Fruit fly (Drosophila melanogaster) whole organism, embryonic: ENCODE data around the gene ZnT77C.
A peak's percentile ranks its signal among the peaks of the same experiment; 100 is the strongest.

Source experiments
- B-H2 ChIP-seq: fragments of 200-800 bp; sonication (Bioruptor generic); optimal IDR thresholded peaks from 2 replicates; lab custom pipeline; 2018; ENCODE audit warnings: missing biosample characterization, mild to moderate bottlenecking, missing genetic modification characterization
- CG10147 ChIP-seq: fragments of 200-800 bp; sonication (Bioruptor generic); optimal IDR thresholded peaks from 2 replicates; lab custom pipeline; 2019; ENCODE audit warnings: missing biosample characterization, mild to moderate bottlenecking, missing genetic modification characterization, moderate library complexity
- CG10267 ChIP-seq: fragments of 200-800 bp; sonication (Bioruptor generic); optimal IDR thresholded peaks from 2 replicates; lab custom pipeline; 2018; ENCODE audit warnings: missing biosample characterization, mild to moderate bottlenecking, missing genetic modification characterization, moderate library complexity
- CG10274 ChIP-seq: fragments of 200-800 bp; sonication (Bioruptor generic); optimal IDR thresholded peaks from 3 replicates; lab custom pipeline; 2017; ENCODE audit warnings: missing biosample characterization, mild to moderate bottlenecking, missing genetic modification characterization
- CG10462 ChIP-seq: fragments of 200-800 bp; sonication (Bioruptor generic); optimal IDR thresholded peaks from 2 replicates; lab custom pipeline; 2016; ENCODE audit warnings: missing biosample characterization, missing genetic modification characterization
- CG10543 ChIP-seq: fragments of 200-800 bp; sonication (Bioruptor generic); optimal IDR thresholded peaks from 3 replicates; lab custom pipeline; 2017; ENCODE audit warnings: missing biosample characterization, mild to moderate bottlenecking, missing genetic modification characterization, moderate library complexity
- CG11398 ChIP-seq: fragments of 200-800 bp; sonication (Bioruptor generic); optimal IDR thresholded peaks from 2 replicates; lab custom pipeline; 2016; ENCODE audit warnings: missing biosample characterization, missing genetic modification characterization
- CG11695 ChIP-seq: fragments of 200-800 bp; sonication (Bioruptor generic); IDR thresholded peaks from 3 replicates; pipeline ENCODE4 v1.3.6; 2022; ENCODE audit warnings: missing biosample characterization, missing genetic modification characterization
- CG12104 ChIP-seq: fragments of 200-800 bp; sonication (Bioruptor generic); optimal IDR thresholded peaks from 3 replicates; lab custom pipeline; 2016; ENCODE audit warnings: missing biosample characterization, missing genetic modification characterization
- CG17328 ChIP-seq: fragments of 200-800 bp; sonication (Bioruptor generic); IDR thresholded peaks from 2 replicates; pipeline ENCODE4 v1.3.6; 2022; ENCODE audit warnings: missing biosample characterization, missing genetic modification characterization
- CG17568 ChIP-seq: fragments of 200-800 bp; sonication (Bioruptor generic); optimal IDR thresholded peaks from 2 replicates; lab custom pipeline; 2018; ENCODE audit warnings: missing biosample characterization, mild to moderate bottlenecking, missing genetic modification characterization, moderate library complexity
- CG18011 ChIP-seq: fragments of 200-800 bp; sonication (Bioruptor generic); optimal IDR thresholded peaks from 2 replicates; lab custom pipeline; 2017; ENCODE audit warnings: missing biosample characterization, missing genetic modification characterization, mild to moderate bottlenecking, moderate library complexity, missing genotype
- CG2199 ChIP-seq: fragments of 200-800 bp; sonication (Bioruptor generic); IDR thresholded peaks from 3 replicates; pipeline ENCODE4 v1.3.6; 2022; ENCODE audit warnings: missing biosample characterization, missing genetic modification characterization
- CG31388 ChIP-seq: fragments of 200-800 bp; sonication (Bioruptor generic); optimal IDR thresholded peaks from 2 replicates; lab custom pipeline; 2016; ENCODE audit warnings: missing biosample characterization, missing genetic modification characterization
- CG3726 ChIP-seq: fragments of 200-800 bp; sonication (Bioruptor generic); IDR thresholded peaks from 3 replicates; pipeline ENCODE4, ENCODE4 v1.3.6; 2022; ENCODE audit warnings: missing biosample characterization, missing genetic modification characterization
- CG4282 ChIP-seq: fragments of 200-800 bp; sonication (Bioruptor generic); optimal IDR thresholded peaks from 2 replicates; lab custom pipeline; 2016; ENCODE audit warnings: missing biosample characterization, missing genetic modification characterization
- CG7271 ChIP-seq: fragments of 200-800 bp; sonication (Bioruptor generic); optimal IDR thresholded peaks from 2 replicates; lab custom pipeline; 2018; ENCODE audit warnings: missing biosample characterization, mild to moderate bottlenecking, missing genetic modification characterization, moderate library complexity
- CG7357 ChIP-seq: fragments of 200-800 bp; sonication (Bioruptor generic); IDR thresholded peaks from 3 replicates; pipeline ENCODE4 v1.3.6; 2022; ENCODE audit warnings: missing biosample characterization, missing genetic modification characterization
- CG8290 ChIP-seq, 3 experiments: fragments of 200-800 bp; sonication (Bioruptor generic); optimal IDR thresholded peaks; 2 replicates each; lab custom pipeline; 2016 to 2019; ENCODE audit warnings: missing biosample characterization in 3 of 3, missing genetic modification characterization in 3 of 3, mild to moderate bottlenecking in 2 of 3, moderate library complexity in 1 of 3
- Chrac-16 ChIP-seq: fragments of 200-800 bp; sonication (Bioruptor generic); optimal IDR thresholded peaks from 3 replicates; lab custom pipeline; 2016; ENCODE audit warnings: missing biosample characterization, missing genetic modification characterization
- CoRest ChIP-seq: fragments of 200-800 bp; sonication (Bioruptor generic); optimal IDR thresholded peaks from 3 replicates; lab custom pipeline; 2018; ENCODE audit warnings: missing biosample characterization, mild to moderate bottlenecking, missing genetic modification characterization, moderate library complexity
- D19B ChIP-seq: fragments of 200-800 bp; sonication (Bioruptor generic); optimal IDR thresholded peaks from 2 replicates; lab custom pipeline; 2017; ENCODE audit warnings: missing biosample characterization, mild to moderate bottlenecking, missing genetic modification characterization
- Doc2 ChIP-seq: fragments of 200-800 bp; sonication (Bioruptor generic); IDR thresholded peaks from 2 replicates; pipeline ENCODE4 v1.3.6; 2022; ENCODE audit warnings: missing biosample characterization, missing genetic modification characterization
- Dp ChIP-seq: fragments of 200-800 bp; sonication (Bioruptor generic); optimal IDR thresholded peaks from 2 replicates; lab custom pipeline; 2018; ENCODE audit warnings: missing biosample characterization, mild to moderate bottlenecking, missing genetic modification characterization, moderate library complexity
- Ets65A ChIP-seq: fragments of 200-800 bp; sonication (Bioruptor generic); peaks from one replicate; lab custom pipeline; 2016; ENCODE audit warnings: missing biosample characterization, missing genetic modification characterization
- H2.0 ChIP-seq: fragments of 200-800 bp; sonication (Bioruptor generic); IDR thresholded peaks from 2 replicates; pipeline ENCODE4 v1.3.6; 2022; ENCODE audit warnings: missing biosample characterization, missing genetic modification characterization
- Hand ChIP-seq: fragments of 200-800 bp; sonication (Bioruptor generic); optimal IDR thresholded peaks from 2 replicates; lab custom pipeline; 2017; ENCODE audit warnings: mild to moderate bottlenecking, missing biosample characterization, missing genetic modification reagents, missing genetic modification characterization
- HmgZ ChIP-seq: fragments of 200-800 bp; sonication (Bioruptor generic); optimal IDR thresholded peaks from 2 replicates; lab custom pipeline; 2018; ENCODE audit warnings: missing biosample characterization, mild to moderate bottlenecking, missing genetic modification characterization
- MESR4 ChIP-seq: fragments of 200-800 bp; sonication (Bioruptor generic); optimal IDR thresholded peaks from 2 replicates; lab custom pipeline; 2018; ENCODE audit warnings: missing biosample characterization, mild to moderate bottlenecking, missing genetic modification characterization, moderate library complexity
- Mrtf ChIP-seq: fragments of 200-800 bp; sonication (Bioruptor generic); IDR thresholded peaks from 3 replicates; pipeline ENCODE4 v1.3.6; 2022; ENCODE audit warnings: missing biosample characterization, missing genetic modification characterization
- Rfx ChIP-seq: fragments of 200-800 bp; sonication (Bioruptor generic); IDR thresholded peaks from 2 replicates; pipeline ENCODE4 v1.3.6; 2022; ENCODE audit warnings: missing biosample characterization, missing genetic modification characterization
- Six4 ChIP-seq: fragments of 200-800 bp; sonication (Bioruptor generic); optimal IDR thresholded peaks from 2 replicates; lab custom pipeline; 2016; ENCODE audit warnings: missing biosample characterization, missing genetic modification characterization
- YL-1 ChIP-seq: fragments of 200-800 bp; sonication (Bioruptor generic); optimal IDR thresholded peaks from 3 replicates; lab custom pipeline; 2017; ENCODE audit warnings: missing biosample characterization, mild to moderate bottlenecking, missing genetic modification characterization
- caup ChIP-seq: fragments of 200-800 bp; sonication (Bioruptor generic); optimal IDR thresholded peaks from 3 replicates; lab custom pipeline; 2017; ENCODE audit warnings: missing biosample characterization, mild to moderate bottlenecking, missing genetic modification characterization, moderate library complexity; ENCODE audit not compliant: severe bottlenecking
- corto ChIP-seq: fragments of 200-800 bp; sonication (Bioruptor generic); optimal IDR thresholded peaks from 2 replicates; lab custom pipeline; 2016; ENCODE audit warnings: missing biosample characterization, mild to moderate bottlenecking, missing genetic modification characterization, moderate library complexity
- crp ChIP-seq, 2 experiments: fragments of 200-800 bp; sonication (Bioruptor generic); optimal IDR thresholded peaks; 2 replicates in 1 of 2; 3 replicates in 1 of 2; lab custom pipeline; 2017; ENCODE audit warnings: missing biosample characterization in 2 of 2, missing genetic modification characterization in 2 of 2, mild to moderate bottlenecking in 1 of 2, moderate library complexity in 1 of 2
- fd64A ChIP-seq: fragments of 200-800 bp; sonication (Bioruptor generic); optimal IDR thresholded peaks from 3 replicates; lab custom pipeline; 2018; ENCODE audit warnings: missing biosample characterization, mild to moderate bottlenecking, missing genetic modification characterization
- gro ChIP-seq: fragments of 200-800 bp; sonication (Bioruptor generic); optimal IDR thresholded peaks from 2 replicates; lab custom pipeline; 2016; ENCODE audit warnings: missing biosample characterization, missing genetic modification characterization
- hb ChIP-seq: fragments of 200-800 bp; sonication (Bioruptor generic); IDR thresholded peaks from 3 replicates; pipeline ENCODE4 v1.3.6; 2022; ENCODE audit warnings: missing biosample characterization, missing genetic modification characterization; ENCODE audit not compliant: partially characterized antibody
- ind ChIP-seq: fragments of 200-800 bp; sonication (Bioruptor generic); optimal IDR thresholded peaks from 3 replicates; lab custom pipeline; 2016; ENCODE audit warnings: missing biosample characterization, missing genetic modification characterization
- jigr1 ChIP-seq: fragments of 200-800 bp; sonication (Bioruptor generic); IDR thresholded peaks from 3 replicates; pipeline ENCODE4 v1.3.6; 2022; ENCODE audit warnings: missing biosample characterization, missing genetic modification characterization
- maf-S ChIP-seq: fragments of 200-800 bp; sonication (Bioruptor generic); optimal IDR thresholded peaks from 2 replicates; lab custom pipeline; 2016; ENCODE audit warnings: missing biosample characterization, missing genetic modification characterization
- mirr ChIP-seq: fragments of 200-800 bp; sonication (Bioruptor generic); optimal IDR thresholded peaks from 3 replicates; lab custom pipeline; 2018; ENCODE audit warnings: missing biosample characterization, mild to moderate bottlenecking, missing genetic modification characterization
- pb ChIP-seq: fragments of 200-800 bp; sonication (Bioruptor generic); optimal IDR thresholded peaks from 3 replicates; lab custom pipeline; 2016; ENCODE audit warnings: missing biosample characterization, missing genetic modification characterization
- ranshi ChIP-seq: fragments of 200-800 bp; sonication (Bioruptor generic); IDR thresholded peaks from 2 replicates; pipeline ENCODE4 v1.3.6; 2022; ENCODE audit warnings: missing biosample characterization, missing genetic modification characterization
- run ChIP-seq: fragments of 200-800 bp; sonication (Bioruptor generic); optimal IDR thresholded peaks from 3 replicates; lab custom pipeline; 2018; ENCODE audit warnings: missing biosample characterization, mild to moderate bottlenecking, missing genetic modification characterization
- slbo ChIP-seq: fragments of 200-800 bp; sonication (Bioruptor generic); IDR thresholded peaks from 2 replicates; pipeline ENCODE4 v1.3.6; 2022; ENCODE audit warnings: missing biosample characterization, missing genetic modification characterization
- sug ChIP-seq: fragments of 200-800 bp; optimal IDR thresholded peaks from 2 replicates; lab custom pipeline; 2019; ENCODE audit warnings: missing biosample characterization, mild to moderate bottlenecking, missing genetic modification characterization, moderate library complexity
- trem ChIP-seq: fragments of 200-800 bp; optimal IDR thresholded peaks from 3 replicates; lab custom pipeline; 2019; ENCODE audit warnings: missing biosample characterization, mild to moderate bottlenecking, missing genetic modification characterization, moderate library complexity
- tx ChIP-seq: fragments of 200-800 bp; sonication (Bioruptor generic); optimal IDR thresholded peaks from 2 replicates; lab custom pipeline; 2016; ENCODE audit warnings: missing biosample characterization, missing genetic modification characterization
- zen2 ChIP-seq: fragments of 200-800 bp; sonication (Bioruptor generic); IDR thresholded peaks from 3 replicates; pipeline ENCODE4 v1.3.6; 2022; ENCODE audit warnings: missing biosample characterization, missing genetic modification characterization; ENCODE audit not compliant: partially characterized antibody
- zfh1 ChIP-seq: fragments of 200-800 bp; sonication (Bioruptor generic); IDR thresholded peaks from 3 replicates; pipeline ENCODE4 v1.3.6; 2022; ENCODE audit warnings: missing biosample characterization, missing genetic modification characterization

Gene ZnT77C

DNA sequence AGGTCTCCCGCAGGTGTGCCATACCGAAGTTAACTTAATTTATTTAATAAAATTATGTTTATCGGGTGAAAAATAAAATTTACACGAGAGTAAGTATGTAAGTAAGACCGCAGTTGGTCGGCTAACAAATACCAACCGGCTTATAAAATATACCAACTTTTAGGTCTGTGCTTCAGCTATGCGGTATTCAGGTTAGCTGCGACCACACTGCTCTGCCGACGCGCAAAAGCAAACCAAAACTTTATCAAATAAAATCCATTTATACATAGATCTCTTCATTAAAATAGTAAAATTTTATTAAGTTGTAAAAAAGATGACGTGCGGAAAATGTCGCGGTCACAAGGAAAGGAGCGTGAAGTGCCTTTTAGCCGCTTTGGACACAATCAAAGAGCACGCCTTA lies 58.7 kb downstream of the ZnT77C start, which contains the start of the genes mRpL15 and CtIP (continued):
- TF ChIP-seq corto (GFP tag; lab: Kevin White, UChicago) (no peak), CG11695 (GFP tag; lab: Robert Waterston, UW) (no peak), jigr1 (GFP tag; lab: Robert Waterston, UW) (no peak), CG8290 (GFP tag; optimal IDR thresholded peaks at IDR 0.05; lab: Kevin White, UChicago) (no peak), CG8290 (tag; optimal IDR thresholded peaks at IDR 0.05; lab: Kevin White, UChicago) (no peak), ind (GFP tag; lab: Kevin White, UChicago) (no peak), CG10267 (tag; lab: Kevin White, UChicago) (peak; percentile 26), maf-S (GFP tag; lab: Kevin White, UChicago) (no peak), Rfx (GFP tag; lab: Robert Waterston, UW) (no peak), sug (peak; percentile 1), crp (GFP tag; optimal IDR thresholded peaks at IDR 0.05; lab: Kevin White, UChicago) (peak in 1 of 2 experiments; percentile 65), gro (GFP tag; lab: Kevin White, UChicago) (no peak), CG10147 (no peak), ranshi (no peak), hb (no peak), Mrtf (GFP tag; lab: Robert Waterston, UW) (no peak), CoRest (tag; lab: Kevin White, UChicago) (no peak), CG2199 (GFP tag; lab: Robert Waterston, UW) (no peak), Dp (GFP tag; lab: Kevin White, UChicago) (peak; percentile 62), zen2 (GFP tag; lab: Robert Waterston, UW) (no peak), H2.0 (GFP tag; lab: Robert Waterston, UW) (no peak), B-H2 (GFP tag; lab: Kevin White, UChicago) (no peak), Doc2 (GFP tag; lab: Robert Waterston, UW) (no peak), slbo (no peak), run (tag; lab: Kevin White, UChicago) (no peak), CG7357 (GFP tag; lab: Robert Waterston, UW) (no peak), CG3726 (GFP tag; lab: Robert Waterston, UW) (no peak), mirr (no peak), CG10274 (GFP tag; lab: Kevin White, UChicago) (no peak), CG4282 (no peak), YL-1 (GFP tag; lab: Kevin White, UChicago) (peak; percentile 75), Hand (GFP tag; lab: Kevin White, UChicago) (no peak), Ets65A (GFP tag; lab: Kevin White, UChicago) (no peak), CG11398 (GFP tag; lab: Kevin White, UChicago) (no peak), trem (tag; lab: Kevin White, UChicago) (peak; percentile 53), zfh1 (GFP tag; lab: Robert Waterston, UW) (no peak), HmgZ (tag; lab: Kevin White, UChicago) (peak; percentile 15), caup (GFP tag; lab: Kevin White, UChicago) (no peak), CG17328 (no peak), CG17568 (GFP tag; lab: Kevin White, UChicago) (no peak), tx (GFP tag; lab: Kevin White, UChicago) (no peak), CG7271 (tag; lab: Kevin White, UChicago) (no peak), Six4 (GFP tag; lab: Kevin White, UChicago) (no peak), MESR4 (GFP tag; lab: Kevin White, UChicago) (peak; percentile 39), CG18011 (GFP tag; lab: Kevin White, UChicago) (no peak), CG10543 (GFP tag; lab: Kevin White, UChicago) (no peak), pb (no peak), CG10462 (no peak), CG31388 (no peak), fd64A (GFP tag; lab: Kevin White, UChicago) (no peak), CG12104 (no peak), D19B (GFP tag; lab: Kevin White, UChicago) (no peak), Chrac-16 (GFP tag; lab: Kevin White, UChicago) (no peak)
